Fruit fly (Drosophila melanogaster): ENCODE measurements around the gene narya.

narya gene

DNA sequence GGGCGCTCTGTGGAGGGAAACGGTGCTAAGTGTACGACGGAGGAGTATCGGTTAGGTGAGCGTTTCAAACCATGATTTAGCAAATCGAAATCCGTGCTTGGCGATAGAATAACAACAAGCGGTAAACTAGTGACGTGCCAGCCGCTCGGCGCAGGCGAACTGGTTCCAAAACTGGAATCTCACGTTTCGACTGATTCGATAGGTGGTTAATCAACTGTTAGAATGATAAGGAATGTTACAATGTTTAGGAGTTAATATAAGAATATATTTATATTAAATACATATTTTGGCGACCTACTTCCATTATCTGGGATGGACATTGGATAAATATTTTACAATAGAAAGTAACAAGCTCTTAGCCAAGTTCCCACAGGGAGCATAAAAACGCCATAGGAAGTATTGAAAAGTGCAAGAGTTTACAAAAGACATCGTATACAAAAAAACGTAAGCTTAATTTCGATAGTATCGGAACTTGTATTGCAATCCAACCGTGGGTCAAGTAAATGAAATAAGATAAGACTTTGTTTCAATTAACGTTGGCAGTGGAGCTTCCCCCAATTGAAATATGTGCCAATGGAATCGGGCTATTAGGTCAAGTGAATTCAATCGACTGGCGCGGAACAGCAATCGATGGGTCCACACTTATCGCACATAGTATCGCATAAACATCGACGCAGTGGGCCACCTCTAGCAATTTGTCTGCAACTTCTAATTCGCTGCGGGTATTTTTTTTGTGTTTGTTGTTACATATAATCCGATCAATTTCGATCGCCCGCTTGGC is 20.2 kb downstream of the narya start, which contains the start of the genes ksh, CG14200 and Pfrx (continued):
- TF ChIP-seq unc-4 (GFP tag; IDR thresholded peaks at IDR 0.05; ENCODE audit: partially characterized antibody) (peak; percentile 79), CG7745 (tag; optimal IDR thresholded peaks at IDR 0.05) (no peak), Doc3 (GFP tag; IDR thresholded peaks at IDR 0.05; ENCODE audit: partially characterized antibody) (peak; percentile 60), cato (GFP tag; optimal IDR thresholded peaks at IDR 0.05; ENCODE audit: borderline replicate concordance) (no peak), CG33213 (GFP tag; optimal IDR thresholded peaks at IDR 0.05) (no peak), cwo (GFP tag; optimal IDR thresholded peaks at IDR 0.05) (no peak), eve (GFP tag; optimal IDR thresholded peaks at IDR 0.05) (no peak), gce (GFP tag; IDR thresholded peaks at IDR 0.05) (no peak), CG4730 (GFP tag; IDR thresholded peaks at IDR 0.05) (no peak), CHES-1-like (GFP tag; optimal IDR thresholded peaks at IDR 0.05) (peak; percentile 19), zfh1 (GFP tag; IDR thresholded peaks at IDR 0.05) (peak; percentile 42; the same call in 1 of the 3 replicates), HLH3B (GFP tag; IDR thresholded peaks at IDR 0.05) (no peak), zen2 (GFP tag; IDR thresholded peaks at IDR 0.05; ENCODE audit: partially characterized antibody) (peak; percentile 78), her (GFP tag; optimal IDR thresholded peaks at IDR 0.05) (peak; percentile 10), psq (GFP tag; optimal IDR thresholded peaks at IDR 0.05) (no peak), D19B (GFP tag; optimal IDR thresholded peaks at IDR 0.05) (no peak), D19A (tag; optimal IDR thresholded peaks at IDR 0.05) (no peak), prd (optimal IDR thresholded peaks at IDR 0.05) (no peak), prd (GFP tag; IDR thresholded peaks at IDR 0.05) (peak; percentile 57), fu2 (GFP tag; optimal IDR thresholded peaks at IDR 0.05) (no peak), CG8359 (GFP tag; optimal IDR thresholded peaks at IDR 0.05; ENCODE audit: borderline replicate concordance) (no peak), CG4282 (GFP tag; optimal IDR thresholded peaks at IDR 0.05) (no peak), Awh (GFP tag; IDR thresholded peaks at IDR 0.05) (no peak), pb (GFP tag; optimal IDR thresholded peaks at IDR 0.05) (no peak), kay (GFP tag; optimal IDR thresholded peaks at IDR 0.05) (no peak), lbe (GFP tag; optimal IDR thresholded peaks at IDR 0.05) (no peak), Aef1 (GFP tag; IDR thresholded peaks at IDR 0.05) (0 out of 3 replicates have a peak, but pooled peaks have one; percentile 23), CG6791 (GFP tag; IDR thresholded peaks at IDR 0.05; ENCODE audit: partially characterized antibody) (peak; percentile 94), Ets97D (GFP tag; optimal IDR thresholded peaks at IDR 0.05) (peak; percentile 39), CG34224 (GFP tag; IDR thresholded peaks at IDR 0.05; ENCODE audit: partially characterized antibody) (peak; percentile 78), ttk (GFP tag; IDR thresholded peaks at IDR 0.05) (no peak), B-H2 (GFP tag; optimal IDR thresholded peaks at IDR 0.05) (no peak), Bteb2 (GFP tag; optimal IDR thresholded peaks at IDR 0.05) (no peak), CG18262 (tag; optimal IDR thresholded peaks at IDR 0.05) (no peak), Meics (GFP tag; optimal IDR thresholded peaks at IDR 0.05) (no peak), crol (GFP tag; IDR thresholded peaks at IDR 0.05) (no peak), sug (tag; optimal IDR thresholded peaks at IDR 0.05) (no peak), bcd (GFP tag; optimal IDR thresholded peaks at IDR 0.05) (peak; percentile 5), Lim3 (GFP tag; IDR thresholded peaks at IDR 0.05) (no peak), gsb (GFP tag; IDR thresholded peaks at IDR 0.05) (no peak), Dfd (GFP tag; optimal IDR thresholded peaks at IDR 0.05) (no peak), Pdp1 (GFP tag; optimal IDR thresholded peaks at IDR 0.05) (peak in 1 of 2 experiments; percentile 30), NC2α (GFP tag; optimal IDR thresholded peaks at IDR 0.05) (no peak), danr (GFP tag; IDR thresholded peaks at IDR 0.05) (no peak), CG31365 (tag; optimal IDR thresholded peaks at IDR 0.05) (no peak), CG33557 (GFP tag; optimal IDR thresholded peaks at IDR 0.05) (no peak), HLHmδ (GFP tag; optimal IDR thresholded peaks at IDR 0.05) (no peak), CG31224 (GFP tag; IDR thresholded peaks at IDR 0.05) (no peak), Dip3 (GFP tag; optimal IDR thresholded peaks at IDR 0.05) (peak; percentile 47), shn (GFP tag; optimal IDR thresholded peaks at IDR 0.05) (peak; percentile 28)
